Worm (Caenorhabditis elegans) whole organism, mixed stage, embryonic: ENCODE data around the gene nlp-27.

ENCODE experiments used
- nhr-2 ChIP-seq: fragments of 150-350 bp; optimal IDR thresholded peaks from 2 replicates; lab custom pipeline; 2014; ENCODE audit warnings: missing biosample characterization, missing genetic modification characterization
- nhr-28 ChIP-seq: fragments of 150-350 bp; optimal IDR thresholded peaks from 2 replicates; lab custom pipeline; 2014; ENCODE audit warnings: missing biosample characterization, missing genetic modification characterization
- ztf-11 ChIP-seq: fragments of 150-350 bp; optimal IDR thresholded peaks from 2 replicates; lab custom pipeline; 2014; ENCODE audit warnings: missing biosample characterization, missing genetic modification characterization

DNA sequence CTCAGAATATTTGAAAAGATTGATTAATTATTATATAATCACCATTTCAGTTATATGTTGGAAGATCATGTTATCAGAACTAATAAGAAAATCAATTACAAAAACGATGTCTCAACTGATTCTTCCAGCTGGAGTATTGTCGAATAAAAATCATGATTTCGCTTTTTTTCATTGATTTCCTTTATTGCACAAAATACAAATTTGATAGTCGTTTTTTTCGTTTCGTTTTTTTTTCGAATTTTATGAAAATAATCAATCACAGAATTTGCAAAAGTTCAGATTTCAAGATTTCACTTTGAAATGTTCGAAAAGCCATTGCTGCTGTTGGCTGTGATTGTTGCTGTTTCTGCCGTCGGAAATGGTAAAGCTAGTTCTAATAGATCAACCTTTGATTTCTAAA is 46.6 kb downstream of the nlp-27 start, which contains the start of gene C49G7.13:
- TF ChIP-seq nhr-28 (tag; lab: Kevin White, UChicago) (no peak), nhr-2 (no peak), ztf-11 (no peak)
